Worm (Caenorhabditis elegans) whole organism, mixed stage, embryonic: ENCODE results near the gene Y34B4A.10.

Experiments used
- M03D4.4 ChIP-seq: sonication (generic microtip); optimal IDR thresholded peaks from 2 replicates; lab custom pipeline; 2017; ENCODE audit warnings: mild to moderate bottlenecking, missing genetic modification characterization, missing compliant biosample characterization
- blmp-1 ChIP-seq: fragments of 150-350 bp; optimal IDR thresholded peaks from 2 replicates; lab custom pipeline; 2014; ENCODE audit warnings: missing biosample characterization, missing genetic modification characterization
- ceh-39 ChIP-seq: fragments of 150-350 bp; optimal IDR thresholded peaks from 2 replicates; lab custom pipeline; 2014; ENCODE audit warnings: missing biosample characterization, missing genetic modification characterization
- ceh-43 ChIP-seq: fragments of 200-800 bp; sonication (Bioruptor generic); optimal IDR thresholded peaks from 2 replicates; lab custom pipeline; 2018; ENCODE audit warnings: mild to moderate bottlenecking, missing genetic modification characterization, moderate library complexity, missing compliant biosample characterization
- ceh-83 ChIP-seq: fragments of 200-800 bp; sonication (Bioruptor generic); optimal IDR thresholded peaks from 2 replicates; lab custom pipeline; 2018; ENCODE audit warnings: mild to moderate bottlenecking, missing genetic modification characterization, missing compliant biosample characterization
- ces-1 ChIP-seq: fragments of 150-350 bp; optimal IDR thresholded peaks from 2 replicates; lab custom pipeline; 2014; ENCODE audit warnings: missing biosample characterization, missing genetic modification reagents, missing genetic modification characterization
- drap-1 ChIP-seq: fragments of 200-800 bp; sonication (Bioruptor generic); optimal IDR thresholded peaks from 3 replicates; lab custom pipeline; 2018; ENCODE audit warnings: mild to moderate bottlenecking, missing genetic modification characterization, missing compliant biosample characterization
- elt-1 ChIP-seq: sonication (generic microtip); optimal IDR thresholded peaks from 2 replicates; lab custom pipeline; 2017; ENCODE audit warnings: missing genetic modification characterization, mild to moderate bottlenecking, missing compliant biosample characterization, antibody characterized with exemption, moderate library complexity, borderline replicate concordance; ENCODE audit not compliant: insufficient read depth
- flh-1 ChIP-seq: fragments of 200-800 bp; sonication (Bioruptor generic); optimal IDR thresholded peaks from 2 replicates; lab custom pipeline; 2018; ENCODE audit warnings: mild to moderate bottlenecking, missing genetic modification characterization, moderate library complexity, missing compliant biosample characterization
- ham-2 ChIP-seq: fragments of 200-800 bp; sonication (Bioruptor generic); optimal IDR thresholded peaks from 2 replicates; lab custom pipeline; 2018; ENCODE audit warnings: mild to moderate bottlenecking, missing genetic modification characterization, missing compliant biosample characterization
- hlh-1 ChIP-seq: fragments of 150-350 bp; optimal IDR thresholded peaks from 2 replicates; lab custom pipeline; 2014; ENCODE audit warnings: missing biosample characterization, missing genetic modification reagents, missing genetic modification characterization
- lin-13 ChIP-seq: fragments of 150-350 bp; optimal IDR thresholded peaks from 2 replicates; lab custom pipeline; 2014; ENCODE audit warnings: missing biosample characterization, missing genetic modification characterization
- lin-32 ChIP-seq: fragments of 200-800 bp; sonication (Bioruptor generic); optimal IDR thresholded peaks from 2 replicates; lab custom pipeline; 2018; ENCODE audit warnings: mild to moderate bottlenecking, missing genetic modification characterization, missing compliant biosample characterization
- mab-5 ChIP-seq: fragments of 150-350 bp; optimal IDR thresholded peaks from 2 replicates; lab custom pipeline; 2014; ENCODE audit warnings: missing biosample characterization, missing genetic modification characterization
- mep-1 ChIP-seq: fragments of 150-350 bp; optimal IDR thresholded peaks from 2 replicates; lab custom pipeline; 2017; ENCODE audit warnings: missing biosample characterization, missing genetic modification reagents, missing genetic modification characterization, inconsistent platforms
- mls-2 ChIP-seq: sonication (generic microtip); optimal IDR thresholded peaks from 2 replicates; lab custom pipeline; 2016; ENCODE audit warnings: mild to moderate bottlenecking, missing genetic modification characterization, moderate library complexity, missing compliant biosample characterization
- nhr-12 ChIP-seq: fragments of 150-350 bp; optimal IDR thresholded peaks from 2 replicates; lab custom pipeline; 2014; ENCODE audit warnings: missing biosample characterization, missing genetic modification characterization
- nhr-2 ChIP-seq: fragments of 150-350 bp; optimal IDR thresholded peaks from 2 replicates; lab custom pipeline; 2014; ENCODE audit warnings: missing biosample characterization, missing genetic modification characterization
- nhr-237 ChIP-seq: fragments of 150-350 bp; optimal IDR thresholded peaks from 2 replicates; lab custom pipeline; 2014; ENCODE audit warnings: missing biosample characterization, missing genetic modification characterization
- nhr-76 ChIP-seq: sonication (generic microtip); optimal IDR thresholded peaks from 2 replicates; lab custom pipeline; 2017; ENCODE audit warnings: missing biosample characterization, missing genetic modification characterization
- pha-4 ChIP-seq: fragments of 150-350 bp; optimal IDR thresholded peaks from 2 replicates; lab custom pipeline; 2018; ENCODE audit warnings: missing biosample characterization, missing genetic modification reagents, missing genetic modification characterization
- sem-2 ChIP-seq: fragments of 200-800 bp; sonication (Bioruptor generic); optimal IDR thresholded peaks from 2 replicates; lab custom pipeline; 2018; ENCODE audit warnings: mild to moderate bottlenecking, missing genetic modification characterization, missing compliant biosample characterization
- snpc-4 ChIP-seq: fragments of 150-350 bp; optimal IDR thresholded peaks from 2 replicates; lab custom pipeline; 2014; ENCODE audit warnings: missing biosample characterization, missing genetic modification characterization
- sptf-1 ChIP-seq: sonication (generic microtip); optimal IDR thresholded peaks from 2 replicates; lab custom pipeline; 2017; ENCODE audit warnings: mild to moderate bottlenecking, missing genetic modification characterization, moderate library complexity, missing compliant biosample characterization
- tbx-8 ChIP-seq: fragments of 200-800 bp; sonication (Bioruptor generic); optimal IDR thresholded peaks from 2 replicates; lab custom pipeline; 2018; ENCODE audit warnings: mild to moderate bottlenecking, missing genetic modification characterization, moderate library complexity, missing compliant biosample characterization
- unc-120 ChIP-seq: sonication (generic microtip); optimal IDR thresholded peaks from 2 replicates; lab custom pipeline; 2017; ENCODE audit warnings: missing genetic modification characterization, missing compliant biosample characterization; ENCODE audit not compliant: poor library complexity, severe bottlenecking
- unc-62 ChIP-seq: fragments of 150-350 bp; optimal IDR thresholded peaks from 2 replicates; lab custom pipeline; 2014; ENCODE audit warnings: missing biosample characterization, missing genetic modification reagents, missing genetic modification characterization
- zip-8 ChIP-seq: fragments of 150-350 bp; optimal IDR thresholded peaks from 2 replicates; lab custom pipeline; 2014; ENCODE audit warnings: missing biosample characterization, missing genetic modification characterization
- ztf-11 ChIP-seq: fragments of 150-350 bp; optimal IDR thresholded peaks from 2 replicates; lab custom pipeline; 2014; ENCODE audit warnings: missing biosample characterization, missing genetic modification characterization

The Y34B4A.10 gene

DNA sequence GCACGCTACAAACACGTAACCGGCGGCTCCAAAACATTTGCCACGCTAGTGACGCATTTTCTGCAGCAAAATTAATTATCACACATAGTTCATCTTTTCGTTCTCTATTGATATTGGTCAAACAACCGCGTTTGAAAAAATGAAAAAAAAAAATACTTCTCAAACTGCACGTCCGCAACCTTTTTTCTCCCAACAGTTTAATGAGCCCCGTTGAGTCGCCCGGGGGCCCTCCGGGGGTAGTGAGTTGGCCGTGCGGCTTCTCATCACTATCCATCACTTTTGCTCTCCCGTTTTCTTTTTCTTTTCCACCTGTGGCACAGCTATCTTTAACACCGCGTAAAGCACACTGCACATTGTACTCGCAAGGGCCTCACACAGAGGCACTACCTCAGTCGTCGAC, 40.3 kb upstream of the Y34B4A.10 start:
- TF ChIP-seq lin-32 (GFP tag; lab: Kevin White, UChicago) (no peak), hlh-1 (tag; lab: Kevin White, UChicago) (peak; percentile 41), unc-120 (tag; lab: Kevin White, UChicago) (peak; percentile 32)

- no peak for TF ChIP-seq blmp-1
- TF ChIP-seq ces-1 (GFP tag; lab: Kevin White, UChicago), result peak; percentile 58
- peak; percentile 20 for TF ChIP-seq mep-1 (tag; lab: Kevin White, UChicago)
- TF ChIP-seq M03D4.4 (tag; lab: Kevin White, UChicago), result peak; percentile 14
- peak; percentile 20 for TF ChIP-seq pha-4 (tag; lab: Kevin White, UChicago)
- TF ChIP-seq mab-5 (tag; lab: Kevin White, UChicago), result no peak
These were observed 39.2 kb upstream of the Y34B4A.10 start for ce11 chrX:5210524-5210923.

DNA sequence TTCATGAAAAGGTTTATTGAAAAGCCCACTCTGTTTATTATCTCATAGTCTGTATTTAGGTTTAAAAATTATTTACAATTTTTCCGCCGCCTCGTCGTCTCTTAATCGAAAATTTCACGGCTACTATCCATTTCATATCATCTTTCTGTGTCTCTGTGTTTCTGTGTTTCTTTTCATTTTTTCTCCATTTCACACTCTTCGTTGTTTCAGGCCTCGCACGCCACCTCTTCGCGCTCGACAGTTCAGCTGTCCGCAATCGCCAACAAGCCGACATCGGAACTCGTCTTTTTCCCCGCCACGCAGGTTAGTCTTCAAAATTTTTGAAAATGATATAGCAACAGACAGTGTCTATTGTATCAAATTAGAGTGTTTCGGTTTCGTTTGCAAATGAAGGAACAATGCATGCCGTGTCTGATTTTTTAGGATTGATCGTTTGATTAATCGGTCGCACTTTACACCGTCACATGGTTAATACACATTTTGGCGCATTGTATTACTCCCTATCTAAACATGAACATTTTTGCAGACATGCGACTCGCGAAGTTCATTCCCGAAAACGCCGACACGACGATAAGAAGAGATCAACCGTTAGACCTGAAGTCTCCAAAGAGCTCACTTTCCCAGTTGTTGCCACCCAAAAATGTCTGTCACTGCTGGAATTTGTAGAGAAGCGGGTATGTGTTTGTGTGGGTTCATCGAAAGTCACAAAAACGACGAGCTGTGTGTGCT, 38.6 kb upstream of the Y34B4A.10 start:
- no peak for TF ChIP-seq unc-62
- TF ChIP-seq mab-5 (tag; lab: Kevin White, UChicago), result no peak
- no peak for TF ChIP-seq nhr-76 (tag; lab: Kevin White, UChicago)
- no peak for TF ChIP-seq tbx-8
- no peak for TF ChIP-seq nhr-237 (tag; lab: Kevin White, UChicago)
- TF ChIP-seq unc-120 (tag; lab: Kevin White, UChicago), result no peak
- TF ChIP-seq elt-1 (tag; lab: Kevin White, UChicago), result no peak
- TF ChIP-seq sem-2 (GFP tag; lab: Kevin White, UChicago), result no peak
- TF ChIP-seq flh-1 (GFP tag; lab: Kevin White, UChicago), result no peak
- no peak for TF ChIP-seq ceh-43 (GFP tag; lab: Kevin White, UChicago)
- no peak for TF ChIP-seq nhr-12 (tag; lab: Kevin White, UChicago)
- TF ChIP-seq drap-1, result no peak
- no peak for TF ChIP-seq pha-4 (tag; lab: Kevin White, UChicago)
- no peak for TF ChIP-seq ceh-39 (tag; lab: Kevin White, UChicago)
- no peak for TF ChIP-seq lin-13
- no peak for TF ChIP-seq ces-1 (GFP tag; lab: Kevin White, UChicago)
- TF ChIP-seq ztf-11 (tag; lab: Kevin White, UChicago), result no peak

DNA sequence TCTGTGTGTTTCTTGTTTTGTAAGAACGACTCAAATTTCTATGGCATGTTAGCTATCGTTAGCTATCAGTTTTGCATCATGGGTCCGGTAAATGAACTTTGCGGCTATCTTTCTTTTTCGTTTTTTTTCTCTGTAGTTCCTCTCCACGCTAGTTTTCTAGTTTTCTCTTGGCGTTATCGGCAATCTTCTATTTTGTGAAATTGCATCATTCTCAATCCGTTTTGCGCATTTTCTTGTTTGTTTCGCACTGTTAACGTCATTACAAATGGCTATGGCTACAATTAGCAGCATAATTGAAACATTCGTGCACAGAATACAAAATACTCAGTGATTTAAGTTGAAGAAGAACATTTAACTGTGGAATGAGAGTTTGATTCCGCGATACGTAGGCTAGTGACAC, 36.7 kb upstream of the Y34B4A.10 start:
- no peak for TF ChIP-seq lin-32 (GFP tag; lab: Kevin White, UChicago)
- no peak for TF ChIP-seq nhr-76 (tag; lab: Kevin White, UChicago)
- TF ChIP-seq unc-120 (tag; lab: Kevin White, UChicago), result no peak
- TF ChIP-seq ceh-39 (tag; lab: Kevin White, UChicago), result no peak
- TF ChIP-seq ztf-11 (tag; lab: Kevin White, UChicago), result no peak
- no peak for TF ChIP-seq mep-1 (tag; lab: Kevin White, UChicago)
- TF ChIP-seq snpc-4 (tag; lab: Kevin White, UChicago), result no peak
- no peak for TF ChIP-seq hlh-1 (tag; lab: Kevin White, UChicago)
- TF ChIP-seq blmp-1, result no peak
- no peak for TF ChIP-seq drap-1
- no peak for TF ChIP-seq tbx-8
- no peak for TF ChIP-seq M03D4.4 (tag; lab: Kevin White, UChicago)

DNA sequence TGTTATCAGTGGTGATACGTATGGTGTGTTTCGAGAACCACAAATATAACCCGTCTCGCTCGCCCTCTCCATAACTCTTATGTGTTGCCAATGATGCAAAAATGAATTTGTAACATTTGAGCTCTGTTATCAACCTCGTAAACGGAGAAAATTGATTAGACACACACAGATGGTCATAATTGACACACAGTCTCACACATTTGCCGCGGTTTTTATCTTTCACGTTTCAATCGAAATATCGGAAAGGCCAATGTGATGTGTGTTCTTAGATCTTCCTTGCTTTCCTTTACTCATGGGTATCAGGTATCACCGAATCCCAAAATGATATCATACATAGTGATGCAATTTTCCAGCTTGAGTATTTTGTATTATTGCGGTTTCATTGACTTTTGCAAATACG, 36.1 kb upstream of the Y34B4A.10 start:
- TF ChIP-seq mab-5 (tag; lab: Kevin White, UChicago), result no peak
- TF ChIP-seq snpc-4 (tag; lab: Kevin White, UChicago), result no peak
- no peak for TF ChIP-seq ham-2 (GFP tag; lab: Kevin White, UChicago)
- no peak for TF ChIP-seq mls-2 (tag; lab: Kevin White, UChicago)
- no peak for TF ChIP-seq sptf-1 (tag; lab: Kevin White, UChicago)
- TF ChIP-seq M03D4.4 (tag; lab: Kevin White, UChicago), result no peak
- TF ChIP-seq zip-8, result no peak
- TF ChIP-seq nhr-2 (tag; lab: Kevin White, UChicago), result no peak
- TF ChIP-seq pha-4 (tag; lab: Kevin White, UChicago), result no peak
- no peak for TF ChIP-seq drap-1
- no peak for TF ChIP-seq elt-1 (tag; lab: Kevin White, UChicago)
- no peak for TF ChIP-seq ces-1 (GFP tag; lab: Kevin White, UChicago)
- no peak for TF ChIP-seq blmp-1
- TF ChIP-seq flh-1 (GFP tag; lab: Kevin White, UChicago), result no peak
- no peak for TF ChIP-seq ceh-83
- no peak for TF ChIP-seq ceh-39 (tag; lab: Kevin White, UChicago)
- TF ChIP-seq unc-62, result no peak
